Fruit fly (Drosophila melanogaster) whole organism, embryonic: Measurements from ENCODE around the gene CG44088.
A peak's percentile ranks its signal among the peaks of the same experiment; 100 is the strongest.

Experiments used
- Abd-B ChIP-seq: fragments of 200-800 bp; sonication (Bioruptor generic); optimal IDR thresholded peaks from 2 replicates; lab custom pipeline; 2018; ENCODE audit warnings: missing biosample characterization, mild to moderate bottlenecking, missing genetic modification characterization, moderate library complexity
- Antp ChIP-seq: fragments of 200-800 bp; sonication (Bioruptor generic); optimal IDR thresholded peaks from 3 replicates; lab custom pipeline; 2016; ENCODE audit warnings: missing biosample characterization, missing genetic modification characterization
- Atf-2 ChIP-seq: fragments of 200-800 bp; sonication (Bioruptor generic); optimal IDR thresholded peaks from 2 replicates; lab custom pipeline; 2016; ENCODE audit warnings: missing biosample characterization, missing genetic modification characterization
- Bgb ChIP-seq: fragments of 200-800 bp; sonication (Bioruptor generic); IDR thresholded peaks from 2 replicates; pipeline ENCODE4 v1.3.6; 2022; ENCODE audit warnings: missing biosample characterization, missing genetic modification characterization; ENCODE audit not compliant: partially characterized antibody
- CG10543 ChIP-seq: fragments of 200-800 bp; sonication (Bioruptor generic); optimal IDR thresholded peaks from 3 replicates; lab custom pipeline; 2017; ENCODE audit warnings: missing biosample characterization, mild to moderate bottlenecking, missing genetic modification characterization, moderate library complexity
- CG12071 ChIP-seq: fragments of 200-800 bp; sonication (Bioruptor generic); optimal IDR thresholded peaks from 3 replicates; lab custom pipeline; 2018; ENCODE audit warnings: missing biosample characterization, mild to moderate bottlenecking, missing genetic modification characterization
- CG1233 ChIP-seq: fragments of 200-800 bp; sonication (Bioruptor generic); optimal IDR thresholded peaks from 4 replicates; lab custom pipeline; 2018; ENCODE audit warnings: missing biosample characterization, mild to moderate bottlenecking, missing genetic modification characterization
- CG12769 ChIP-seq: fragments of 200-800 bp; sonication (Bioruptor generic); optimal IDR thresholded peaks from 2 replicates; lab custom pipeline; 2019; ENCODE audit warnings: missing biosample characterization, mild to moderate bottlenecking, missing genetic modification characterization, moderate library complexity
- CG12942 ChIP-seq: fragments of 200-800 bp; sonication (Bioruptor generic); optimal IDR thresholded peaks from 3 replicates; lab custom pipeline; 2016; ENCODE audit warnings: missing biosample characterization, missing genetic modification characterization
- CG17385 ChIP-seq: fragments of 200-800 bp; sonication (Bioruptor generic); optimal IDR thresholded peaks from 3 replicates; lab custom pipeline; 2018; ENCODE audit warnings: missing biosample characterization, mild to moderate bottlenecking, missing genetic modification characterization
- CG2889 ChIP-seq: fragments of 200-800 bp; sonication (Bioruptor generic); IDR thresholded peaks from 3 replicates; pipeline ENCODE4 v1.3.6; 2022; ENCODE audit warnings: missing biosample characterization, missing genetic modification characterization
- CG43689 ChIP-seq: fragments of 200-800 bp; sonication (Bioruptor generic); IDR thresholded peaks from 2 replicates; pipeline ENCODE4 v1.3.6; 2022; ENCODE audit warnings: missing biosample characterization, missing genetic modification characterization
- CG4404 ChIP-seq: fragments of 200-800 bp; sonication (Bioruptor generic); IDR thresholded peaks from 2 replicates; pipeline ENCODE4 v1.3.6; 2022; ENCODE audit warnings: missing biosample characterization, missing genetic modification characterization
- CG4730 ChIP-seq: fragments of 200-800 bp; sonication (Bioruptor generic); IDR thresholded peaks from 2 replicates; pipeline ENCODE4 v1.3.6; 2022; ENCODE audit warnings: missing biosample characterization, missing genetic modification characterization
- CG4820 ChIP-seq: fragments of 200-800 bp; sonication (Bioruptor generic); optimal IDR thresholded peaks from 3 replicates; lab custom pipeline; 2016; ENCODE audit warnings: missing biosample characterization, missing genetic modification characterization
- CG5180 ChIP-seq: fragments of 200-800 bp; sonication (Bioruptor generic); optimal IDR thresholded peaks from 3 replicates; lab custom pipeline; 2017; ENCODE audit warnings: missing biosample characterization, missing genetic modification characterization, mild to moderate bottlenecking, moderate library complexity, missing genetic modification reagents
- CG6813 ChIP-seq: fragments of 200-800 bp; sonication (Bioruptor generic); optimal IDR thresholded peaks from 2 replicates; lab custom pipeline; 2017; ENCODE audit warnings: missing biosample characterization, missing genetic modification characterization, mild to moderate bottlenecking, moderate library complexity, missing genetic modification reagents
- CG6854 ChIP-seq: fragments of 200-800 bp; sonication (Bioruptor generic); optimal IDR thresholded peaks from 3 replicates; lab custom pipeline; 2017; ENCODE audit warnings: missing biosample characterization, mild to moderate bottlenecking, missing genetic modification characterization
- CG7372 ChIP-seq: fragments of 200-800 bp; sonication (Bioruptor generic); IDR thresholded peaks from 2 replicates; pipeline ENCODE4 v1.3.6; 2022; ENCODE audit warnings: missing biosample characterization, missing genetic modification characterization
- CG7556 ChIP-seq: fragments of 200-800 bp; sonication (Bioruptor generic); optimal IDR thresholded peaks from 2 replicates; lab custom pipeline; 2017; ENCODE audit warnings: missing biosample characterization, mild to moderate bottlenecking, missing genetic modification characterization
- CG7963 ChIP-seq: fragments of 200-800 bp; sonication (Bioruptor generic); IDR thresholded peaks from 3 replicates; pipeline ENCODE4 v1.3.6; 2022; ENCODE audit warnings: missing biosample characterization, missing genetic modification characterization; ENCODE audit not compliant: partially characterized antibody
- D ChIP-seq, 2 experiments: fragments of 200-800 bp in 1 of 2; fragments of >200 bp in 1 of 2; sonication (Bioruptor generic) in 1 of 2; optimal IDR thresholded peaks; 2 replicates in 1 of 2; 3 replicates in 1 of 2; lab custom pipeline; 2017; ENCODE audit warnings: mild to moderate bottlenecking in 1 of 2, missing biosample characterization in 1 of 2, missing genetic modification characterization in 1 of 2, missing genetic modification reagents in 1 of 2
- Gug ChIP-seq: fragments of 200-800 bp; sonication (Bioruptor generic); IDR thresholded peaks from 4 replicates; pipeline ENCODE4 v1.3.6; 2022; ENCODE audit warnings: missing biosample characterization, missing genetic modification characterization
- Hmr ChIP-seq: fragments of 200-800 bp; sonication (Bioruptor generic); optimal IDR thresholded peaks from 3 replicates; lab custom pipeline; 2017; ENCODE audit warnings: mild to moderate bottlenecking, missing biosample characterization, missing genetic modification reagents, missing genetic modification characterization
- Lhr ChIP-seq: fragments of 200-800 bp; sonication (Bioruptor generic); optimal IDR thresholded peaks from 3 replicates; lab custom pipeline; 2017; ENCODE audit warnings: mild to moderate bottlenecking, missing biosample characterization, missing genetic modification reagents, missing genetic modification characterization
- Lpt ChIP-seq: fragments of >200 bp; optimal IDR thresholded peaks from 2 replicates; lab custom pipeline; 2018; ENCODE audit warnings: missing biosample characterization, missing genetic modification characterization
- MTF-1 ChIP-seq: fragments of 200-800 bp; sonication (Bioruptor generic); optimal IDR thresholded peaks from 2 replicates; lab custom pipeline; 2018; ENCODE audit warnings: missing biosample characterization, mild to moderate bottlenecking, missing genetic modification characterization, borderline replicate concordance
- Myb ChIP-seq: fragments of 200-800 bp; sonication (Bioruptor generic); optimal IDR thresholded peaks from 2 replicates; lab custom pipeline; 2016; ENCODE audit warnings: missing biosample characterization, missing genetic modification characterization
- NC2α ChIP-seq: fragments of 200-800 bp; sonication (Bioruptor generic); optimal IDR thresholded peaks from 2 replicates; lab custom pipeline; 2016; ENCODE audit warnings: missing biosample characterization, missing genetic modification characterization
- Pdp1 ChIP-seq, 2 experiments: fragments of 200-800 bp; sonication (Bioruptor generic); optimal IDR thresholded peaks; 3 replicates each; lab custom pipeline; 2016; ENCODE audit warnings: missing biosample characterization in 2 of 2, missing genetic modification characterization in 2 of 2, mild to moderate bottlenecking in 1 of 2, moderate library complexity in 1 of 2
- Sin3A ChIP-seq: fragments of >200 bp; optimal IDR thresholded peaks from 2 replicates; lab custom pipeline; 2018
- Spps ChIP-seq: fragments of 200-800 bp; sonication (Bioruptor generic); optimal IDR thresholded peaks from 2 replicates; lab custom pipeline; 2018; ENCODE audit warnings: missing biosample characterization, mild to moderate bottlenecking, missing genetic modification characterization
- ase ChIP-seq: fragments of 200-800 bp; sonication (Bioruptor generic); IDR thresholded peaks from 3 replicates; pipeline ENCODE4 v1.3.6; 2022; ENCODE audit warnings: missing biosample characterization, missing genetic modification characterization
- bab2 ChIP-seq: fragments of 200-800 bp; sonication (Bioruptor generic); optimal IDR thresholded peaks from 2 replicates; lab custom pipeline; 2016; ENCODE audit warnings: missing biosample characterization, missing genetic modification characterization
- danr ChIP-seq: fragments of 200-800 bp; sonication (Bioruptor generic); IDR thresholded peaks from 2 replicates; pipeline ENCODE4 v1.3.6; 2022; ENCODE audit warnings: missing biosample characterization, missing genetic modification characterization
- gem ChIP-seq: fragments of 200-800 bp; sonication (Bioruptor generic); optimal IDR thresholded peaks from 2 replicates; lab custom pipeline; 2019; ENCODE audit warnings: missing biosample characterization, mild to moderate bottlenecking, missing genetic modification characterization, moderate library complexity
- grn ChIP-seq: fragments of 200-800 bp; sonication (Bioruptor generic); optimal IDR thresholded peaks from 3 replicates; lab custom pipeline; 2017; ENCODE audit warnings: missing biosample characterization, missing genetic modification characterization
- nerfin-2 ChIP-seq: fragments of 200-800 bp; sonication (Bioruptor generic); IDR thresholded peaks from 2 replicates; pipeline ENCODE4 v1.3.6; 2022; ENCODE audit warnings: missing biosample characterization, missing genetic modification characterization; ENCODE audit not compliant: partially characterized antibody
- nom ChIP-seq: fragments of 200-800 bp; sonication (Bioruptor generic); optimal IDR thresholded peaks from 2 replicates; lab custom pipeline; 2017; ENCODE audit warnings: missing biosample characterization, missing genetic modification characterization, mild to moderate bottlenecking, moderate library complexity, missing genetic modification reagents
- psq ChIP-seq: fragments of 200-800 bp; sonication (Bioruptor generic); optimal IDR thresholded peaks from 2 replicates; lab custom pipeline; 2017; ENCODE audit warnings: missing biosample characterization, missing genetic modification characterization
- ro ChIP-seq: fragments of 200-800 bp; sonication (Bioruptor generic); IDR thresholded peaks from 2 replicates; pipeline ENCODE4 v1.3.6; 2022; ENCODE audit warnings: missing biosample characterization, missing genetic modification characterization
- salm ChIP-seq: fragments of 200-800 bp; sonication (Bioruptor generic); optimal IDR thresholded peaks from 2 replicates; lab custom pipeline; 2018; ENCODE audit warnings: missing biosample characterization, mild to moderate bottlenecking, missing genetic modification characterization
- sens-2 ChIP-seq: fragments of 200-800 bp; sonication (Bioruptor generic); IDR thresholded peaks from 2 replicates; pipeline ENCODE4 v1.3.6; 2022; ENCODE audit warnings: missing biosample characterization, missing genetic modification characterization
- shn ChIP-seq: fragments of 200-800 bp; sonication (Bioruptor generic); optimal IDR thresholded peaks from 3 replicates; lab custom pipeline; 2016; ENCODE audit warnings: missing biosample characterization, missing genetic modification characterization
- slp2 ChIP-seq: fragments of 200-800 bp; sonication (Bioruptor generic); optimal IDR thresholded peaks from 2 replicates; lab custom pipeline; 2016; ENCODE audit warnings: missing biosample characterization, missing genetic modification characterization
- so ChIP-seq: fragments of 200-800 bp; sonication (Bioruptor generic); IDR thresholded peaks from 3 replicates; pipeline ENCODE4 v1.3.6; 2022; ENCODE audit warnings: missing biosample characterization, missing genetic modification characterization
- sqz ChIP-seq: fragments of 200-800 bp; sonication (Bioruptor generic); optimal IDR thresholded peaks from 3 replicates; lab custom pipeline; 2018; ENCODE audit warnings: missing biosample characterization, mild to moderate bottlenecking, missing genetic modification characterization
- tgo ChIP-seq: fragments of 200-800 bp; sonication (Bioruptor generic); IDR thresholded peaks from 3 replicates; pipeline ENCODE4 v1.3.6; 2022; ENCODE audit warnings: missing biosample characterization, missing genetic modification characterization
- vvl ChIP-seq: fragments of 200-800 bp; sonication (Bioruptor generic); IDR thresholded peaks from 2 replicates; pipeline ENCODE4 v1.3.6; 2022; ENCODE audit warnings: missing biosample characterization, missing genetic modification characterization
- zfh1 ChIP-seq: fragments of 200-800 bp; sonication (Bioruptor generic); IDR thresholded peaks from 3 replicates; pipeline ENCODE4 v1.3.6; 2022; ENCODE audit warnings: missing biosample characterization, missing genetic modification characterization
- zfh2 ChIP-seq: fragments of 200-800 bp; sonication (Bioruptor generic); optimal IDR thresholded peaks from 2 replicates; lab custom pipeline; 2016; ENCODE audit warnings: missing biosample characterization, missing genetic modification characterization

CG44088 gene

DNA sequence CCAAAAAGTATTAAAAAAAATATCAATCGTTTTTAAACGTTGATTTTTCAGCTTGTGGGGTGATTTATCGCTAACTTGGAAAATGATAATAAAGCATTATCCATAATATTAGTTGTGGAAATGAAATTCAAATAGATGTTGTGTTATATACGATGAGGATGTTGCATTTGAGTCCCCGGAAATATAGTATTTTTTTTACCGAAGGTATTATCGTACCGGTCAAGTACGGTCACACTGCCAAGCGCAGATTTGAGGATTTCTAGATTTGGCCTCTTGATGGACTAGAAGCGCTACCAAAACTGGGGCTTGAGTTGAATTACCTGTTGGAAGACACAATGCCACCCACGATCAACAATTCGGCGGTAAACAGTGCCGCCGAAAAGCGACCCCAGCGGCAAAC, 518 bp upstream of the CG44088 start (continued):
- TF ChIP-seq CG4404 (GFP tag; lab: Robert Waterston, UW) (no peak), Myb (GFP tag; lab: Kevin White, UChicago) (peak; percentile 50), CG17385 (GFP tag; lab: Kevin White, UChicago) (no peak), CG2889 (GFP tag; lab: Robert Waterston, UW) (no peak), shn (no peak), danr (no peak), Pdp1 (GFP tag; optimal IDR thresholded peaks at IDR 0.05; lab: Kevin White, UChicago) (peak in 1 of 2 experiments; percentile 24), CG5180 (GFP tag; lab: Kevin White, UChicago) (no peak), CG12769 (tag; lab: Kevin White, UChicago) (peak; percentile 48), zfh2 (GFP tag; lab: Kevin White, UChicago) (peak; percentile 37), slp2 (GFP tag; lab: Kevin White, UChicago) (no peak), CG1233 (GFP tag; lab: Kevin White, UChicago) (no peak), ase (GFP tag; lab: Robert Waterston, UW) (0 out of 3 replicates have a peak, but pooled peaks have one; percentile 15), gem (tag; lab: Kevin White, UChicago) (no peak), CG12071 (GFP tag; lab: Kevin White, UChicago) (no peak), Spps (no peak), Abd-B (GFP tag; lab: Kevin White, UChicago) (no peak), MTF-1 (GFP tag; lab: Kevin White, UChicago) (no peak), nerfin-2 (GFP tag; lab: Robert Waterston, UW) (no peak), CG6854 (GFP tag; lab: Kevin White, UChicago) (no peak), Antp (GFP tag; lab: Kevin White, UChicago) (no peak), D (optimal IDR thresholded peaks at IDR 0.05; lab: Kevin White, UChicago) (no peak), D (GFP tag; optimal IDR thresholded peaks at IDR 0.05; lab: Kevin White, UChicago) (no peak), Atf-2 (GFP tag; lab: Kevin White, UChicago) (no peak), Lpt (GFP tag; lab: Kevin White, UChicago) (no peak), salm (tag; lab: Kevin White, UChicago) (no peak), CG4730 (GFP tag; lab: Robert Waterston, UW) (no peak), so (no peak), Sin3A (lab: Kevin White, UChicago) (peak; percentile 32), CG7556 (GFP tag; lab: Kevin White, UChicago) (no peak), bab2 (GFP tag; lab: Kevin White, UChicago) (peak; percentile 20), vvl (no peak; the same call in 1 of the 2 replicates), CG4820 (no peak), CG10543 (GFP tag; lab: Kevin White, UChicago) (no peak), Bgb (GFP tag; lab: Robert Waterston, UW) (peak; percentile 23; the same call in 1 of the 2 replicates), CG12942 (GFP tag; lab: Kevin White, UChicago) (no peak), Lhr (peak; percentile 67), tgo (GFP tag; lab: Robert Waterston, UW) (peak; percentile 41; the same call in 1 of the 3 replicates), sqz (GFP tag; lab: Kevin White, UChicago) (no peak), CG43689 (GFP tag; lab: Robert Waterston, UW) (no peak), Hmr (GFP tag; lab: Kevin White, UChicago) (peak; percentile 57), NC2α (GFP tag; lab: Kevin White, UChicago) (no peak), sens-2 (GFP tag; lab: Robert Waterston, UW) (no peak), nom (GFP tag; lab: Kevin White, UChicago) (no peak), CG7372 (GFP tag; lab: Robert Waterston, UW) (no peak), ro (GFP tag; lab: Robert Waterston, UW) (no peak), grn (GFP tag; lab: Kevin White, UChicago) (no peak), CG6813 (GFP tag; lab: Kevin White, UChicago) (no peak), psq (no peak), Gug (no peak), CG7963 (GFP tag; lab: Robert Waterston, UW) (no peak), zfh1 (GFP tag; lab: Robert Waterston, UW) (peak; percentile 58; the same call in 1 of the 3 replicates)
